ENCODE assay signal across 6 worm cellular contexts in genomic region chrIII:3116969-3117368, ce11.
TF ChIP-seq lines count a peak whose summit lies in the region.

No protein-coding gene starts in this region.

TF ChIP-seq in whole organism, L1 larva, 84 proteins besides CTCF, POLR2A, EP300 and RAD21:
- TF ChIP-seq nhr-84 (tag; optimal IDR thresholded peaks at IDR 0.05; lab: Kevin White, UChicago), result no peak
- TF ChIP-seq jun-1 (tag; optimal IDR thresholded peaks at IDR 0.05; lab: Kevin White, UChicago), result peak; percentile 21
- TF ChIP-seq lin-35 (GFP tag; optimal IDR thresholded peaks at IDR 0.05; lab: Kevin White, UChicago), result peak in 1 of 2 experiments; percentile 39
- no peak for TF ChIP-seq efl-3 (GFP tag; optimal IDR thresholded peaks at IDR 0.05; lab: Kevin White, UChicago)
- peak; percentile 85 for TF ChIP-seq elt-2 (tag; optimal IDR thresholded peaks at IDR 0.05; lab: Kevin White, UChicago)
- TF ChIP-seq ztf-11 (tag; optimal IDR thresholded peaks at IDR 0.05; lab: Kevin White, UChicago), result no peak
- no peak for TF ChIP-seq ceh-82 (tag; optimal IDR thresholded peaks at IDR 0.05; lab: Kevin White, UChicago)
- no peak for TF ChIP-seq lir-3 (tag; optimal IDR thresholded peaks at IDR 0.05; lab: Kevin White, UChicago; ENCODE audit: poor library complexity)
- no peak for TF ChIP-seq blmp-1 (tag; optimal IDR thresholded peaks at IDR 0.05; lab: Kevin White, UChicago)

TF ChIP-seq in whole organism, L2 larva, 48 proteins besides CTCF, POLR2A, EP300 and RAD21:
- TF ChIP-seq mab-5 (tag; optimal IDR thresholded peaks at IDR 0.05; lab: Kevin White, UChicago), result no peak
- no peak for TF ChIP-seq sem-4 (tag; optimal IDR thresholded peaks at IDR 0.05; lab: Kevin White, UChicago)
- no peak for TF ChIP-seq lin-11 (tag; optimal IDR thresholded peaks at IDR 0.05; lab: Kevin White, UChicago)
- peak; percentile 92 for TF ChIP-seq fos-1 (tag; optimal IDR thresholded peaks at IDR 0.05; lab: Kevin White, UChicago)
- no peak for TF ChIP-seq nhr-23 (tag; optimal IDR thresholded peaks at IDR 0.05; lab: Kevin White, UChicago)
- no peak for TF ChIP-seq nhr-6 (tag; optimal IDR thresholded peaks at IDR 0.05; lab: Kevin White, UChicago)
- TF ChIP-seq gmeb-1 (tag; optimal IDR thresholded peaks at IDR 0.05; lab: Kevin White, UChicago), result peak; percentile 28
- peak; percentile 74 for TF ChIP-seq crh-2 (tag; optimal IDR thresholded peaks at IDR 0.05; lab: Kevin White, UChicago)
- peak; percentile 70 for TF ChIP-seq sma-9 (GFP tag; optimal IDR thresholded peaks at IDR 0.05; lab: Kevin White, UChicago)
- TF ChIP-seq sma-9 (tag; optimal IDR thresholded peaks at IDR 0.05; lab: Kevin White, UChicago), result no peak
- TF ChIP-seq lin-39 (tag; optimal IDR thresholded peaks at IDR 0.05; lab: Kevin White, UChicago), result no peak
- TF ChIP-seq aly-2 (tag; optimal IDR thresholded peaks at IDR 0.05; lab: Kevin White, UChicago), result no peak
- TF ChIP-seq unc-55 (GFP tag; optimal IDR thresholded peaks at IDR 0.05; lab: Kevin White, UChicago), result no peak
- TF ChIP-seq Y55F3AM.14 (GFP tag; optimal IDR thresholded peaks at IDR 0.05; lab: Kevin White, UChicago), result no peak

TF ChIP-seq in whole organism, L3 larva, 47 proteins besides CTCF, POLR2A, EP300 and RAD21:
- no peak for TF ChIP-seq skn-1 (tag; optimal IDR thresholded peaks at IDR 0.05; lab: Kevin White, UChicago)
- peak; percentile 97 for TF ChIP-seq pqm-1 (tag; optimal IDR thresholded peaks at IDR 0.05; lab: Kevin White, UChicago)
- TF ChIP-seq mdl-1 (tag; optimal IDR thresholded peaks at IDR 0.05; lab: Kevin White, UChicago), result peak; percentile 23
- peak; percentile 93 for TF ChIP-seq elt-2 (tag; optimal IDR thresholded peaks at IDR 0.05; lab: Kevin White, UChicago)

TF ChIP-seq in whole organism, L4 larva, 104 proteins besides CTCF, POLR2A, EP300 and RAD21 (continues in another document):
- TF ChIP-seq pqm-1 (tag; optimal IDR thresholded peaks at IDR 0.05; lab: Kevin White, UChicago) (peak; percentile 99), daf-16 (GFP tag; optimal IDR thresholded peaks at IDR 0.05; lab: Kevin White, UChicago) (no peak), daf-16 (tag; optimal IDR thresholded peaks at IDR 0.05; lab: Kevin White, UChicago) (peak; percentile 57), snpc-4 (tag; optimal IDR thresholded peaks at IDR 0.05; lab: Kevin White, UChicago) (no peak), nhr-111 (GFP tag; optimal IDR thresholded peaks at IDR 0.05; lab: Kevin White, UChicago) (no peak), ceh-62 (tag; optimal IDR thresholded peaks at IDR 0.05; lab: Kevin White, UChicago) (no peak), tag-97 (GFP tag; IDR thresholded peaks at IDR 0.05; lab: Robert Waterston, UW) (no peak), mdl-1 (tag; optimal IDR thresholded peaks at IDR 0.05; lab: Kevin White, UChicago) (peak in 1 of 2 experiments; percentile 56), pha-4 (GFP tag; IDR thresholded peaks at IDR 0.05; lab: Robert Waterston, UW) (no peak), pha-4 (tag; optimal IDR thresholded peaks at IDR 0.05; lab: Kevin White, UChicago) (no peak), nhr-237 (tag; optimal IDR thresholded peaks at IDR 0.05; lab: Kevin White, UChicago) (no peak), daf-8 (GFP tag; IDR thresholded peaks at IDR 0.05; lab: Robert Waterston, UW) (no peak), ctbp-1 (GFP tag; IDR thresholded peaks at IDR 0.05; lab: Robert Waterston, UW) (no peak), lim-7 (GFP tag; IDR thresholded peaks at IDR 0.05; lab: Robert Waterston, UW) (no peak), F10B5.3 (tag; optimal IDR thresholded peaks at IDR 0.05; lab: Kevin White, UChicago) (no peak), nhr-28 (tag; optimal IDR thresholded peaks at IDR 0.05; lab: Kevin White, UChicago) (peak; percentile 98), R02D3.7 (tag; optimal IDR thresholded peaks at IDR 0.05; lab: Kevin White, UChicago) (no peak), nhr-77 (tag; optimal IDR thresholded peaks at IDR 0.05; lab: Kevin White, UChicago) (peak; percentile 84), set-16 (GFP tag; IDR thresholded peaks at IDR 0.05; lab: Robert Waterston, UW) (no peak), dmd-6 (GFP tag; IDR thresholded peaks at IDR 0.05; lab: Robert Waterston, UW) (peak; percentile 84), gei-8 (GFP tag; optimal IDR thresholded peaks at IDR 0.05; lab: Kevin White, UChicago) (no peak), lin-15B (tag; optimal IDR thresholded peaks at IDR 0.05; lab: Kevin White, UChicago) (no peak), nhr-25 (tag; optimal IDR thresholded peaks at IDR 0.05; lab: Kevin White, UChicago; ENCODE audit: borderline replicate concordance, insufficient read depth) (no peak), zip-11 (GFP tag; IDR thresholded peaks at IDR 0.05; lab: Robert Waterston, UW) (no peak)

TF ChIP-seq in whole organism, late embryonic, 69 proteins besides CTCF, POLR2A, EP300 and RAD21:
- TF ChIP-seq unc-86 (tag; optimal IDR thresholded peaks at IDR 0.05; lab: Kevin White, UChicago) (no peak), elt-2 (tag; optimal IDR thresholded peaks at IDR 0.05; lab: Kevin White, UChicago) (peak; percentile 63)

TF ChIP-seq in whole organism, young adult, 124 proteins besides CTCF, POLR2A, EP300 and RAD21:
- TF ChIP-seq K12H6.12 (tag; optimal IDR thresholded peaks at IDR 0.05; lab: Kevin White, UChicago) (no peak), F49E8.2 (tag; optimal IDR thresholded peaks at IDR 0.05; lab: Kevin White, UChicago; ENCODE audit: insufficient read depth) (no peak), mcd-1 (GFP tag; IDR thresholded peaks at IDR 0.05; lab: Robert Waterston, UW) (no peak), cebp-1 (GFP tag; IDR thresholded peaks at IDR 0.05; lab: Robert Waterston, UW) (no peak), cebp-1 (tag; optimal IDR thresholded peaks at IDR 0.05; lab: Kevin White, UChicago) (peak; percentile 15), lir-1 (GFP tag; conservative IDR thresholded peaks at IDR 0.05; lab: Robert Waterston, UW) (no peak), C17E4.6 (GFP tag; IDR thresholded peaks at IDR 0.05; lab: Robert Waterston, UW) (no peak), ceh-100 (GFP tag; IDR thresholded peaks at IDR 0.05; lab: Robert Waterston, UW) (no peak), mxl-1 (tag; optimal IDR thresholded peaks at IDR 0.05; lab: Kevin White, UChicago) (no peak), ztf-3 (GFP tag; optimal IDR thresholded peaks at IDR 0.05; lab: Kevin White, UChicago) (no peak), ztf-6 (GFP tag; IDR thresholded peaks at IDR 0.05; lab: Robert Waterston, UW) (no peak), pha-4 (tag; optimal IDR thresholded peaks at IDR 0.05; lab: Kevin White, UChicago) (no peak), lag-1 (GFP tag; IDR thresholded peaks at IDR 0.05; lab: Robert Waterston, UW) (no peak), F10E7.11 (tag; optimal IDR thresholded peaks at IDR 0.05; lab: Kevin White, UChicago) (no peak), atf-7 (tag; optimal IDR thresholded peaks at IDR 0.05; lab: Kevin White, UChicago) (peak; percentile 23), ceh-27 (GFP tag; optimal IDR thresholded peaks at IDR 0.05; lab: Kevin White, UChicago) (no peak), dox-1 (GFP tag; IDR thresholded peaks at IDR 0.05; lab: Robert Waterston, UW) (no peak; the same call in 1 of the 2 replicates), F22D6.2 (tag; optimal IDR thresholded peaks at IDR 0.05; lab: Kevin White, UChicago) (no peak), egl-44 (GFP tag; IDR thresholded peaks at IDR 0.05; lab: Robert Waterston, UW) (no peak), gei-17 (GFP tag; optimal IDR thresholded peaks at IDR 0.05; lab: Kevin White, UChicago) (no peak), aptf-2 (GFP tag; conservative IDR thresholded peaks at IDR 0.05; lab: Robert Waterston, UW) (no peak), nhr-80 (tag; optimal IDR thresholded peaks at IDR 0.05; lab: Kevin White, UChicago) (peak; percentile 91), dpff-1 (tag; optimal IDR thresholded peaks at IDR 0.05; lab: Kevin White, UChicago) (no peak), nfya-2 (GFP tag; IDR thresholded peaks at IDR 0.05; lab: Robert Waterston, UW) (no peak), ama-1 (optimal IDR thresholded peaks at IDR 0.05; lab: Kevin White, UChicago) (no peak), ama-1 (GFP tag; optimal IDR thresholded peaks at IDR 0.05; lab: Kevin White, UChicago) (no peak), ztf-26 (tag; optimal IDR thresholded peaks at IDR 0.05; lab: Kevin White, UChicago) (no peak)
TF ChIP-seq in whole organism, young adult: peak in this region for 3.
